Fruit fly (Drosophila melanogaster) whole organism, pupa: ENCODE data around the gene CG7115.

Experiments
- CG10348 ChIP-seq: fragments of 200-800 bp; sonication (Bioruptor generic); IDR thresholded peaks from 2 replicates; pipeline ENCODE4 v1.3.6; 2022; ENCODE audit warnings: missing biosample characterization, missing genetic modification characterization
- CG12605 ChIP-seq: fragments of 200-800 bp; sonication (Bioruptor generic); IDR thresholded peaks from 2 replicates; pipeline ENCODE4 v1.3.6; 2022; ENCODE audit warnings: missing biosample characterization, missing genetic modification characterization
- CG13204 ChIP-seq: fragments of 200-800 bp; sonication (Bioruptor generic); optimal IDR thresholded peaks from 2 replicates; lab custom pipeline; 2018; ENCODE audit warnings: missing biosample characterization, mild to moderate bottlenecking, missing genetic modification characterization, moderate library complexity
- CG14655 ChIP-seq: fragments of 200-800 bp; sonication (Bioruptor generic); optimal IDR thresholded peaks from 3 replicates; lab custom pipeline; 2017; ENCODE audit warnings: mild to moderate bottlenecking, missing biosample characterization, missing genetic modification reagents, missing genetic modification characterization
- CG15710 ChIP-seq: fragments of 200-800 bp; sonication (Bioruptor generic); optimal IDR thresholded peaks from 2 replicates; lab custom pipeline; 2018; ENCODE audit warnings: missing biosample characterization, mild to moderate bottlenecking, missing genetic modification characterization, moderate library complexity
- CG17806 ChIP-seq: fragments of 200-800 bp; sonication (Bioruptor generic); optimal IDR thresholded peaks from 2 replicates; lab custom pipeline; 2018; ENCODE audit warnings: missing biosample characterization, mild to moderate bottlenecking, missing genetic modification characterization, moderate library complexity
- CG32121 ChIP-seq: fragments of 200-800 bp; sonication (Bioruptor generic); IDR thresholded peaks from 2 replicates; pipeline ENCODE4 v1.3.6; 2022; ENCODE audit warnings: missing biosample characterization, missing genetic modification characterization
- CG34367 ChIP-seq: fragments of 200-800 bp; sonication (Bioruptor generic); optimal IDR thresholded peaks from 2 replicates; lab custom pipeline; 2018; ENCODE audit warnings: missing biosample characterization, mild to moderate bottlenecking, missing genetic modification characterization
- CG4496 ChIP-seq: fragments of 200-800 bp; sonication (Bioruptor generic); IDR thresholded peaks from 3 replicates; pipeline ENCODE4 v1.3.6; 2022; ENCODE audit warnings: missing biosample characterization, missing genetic modification characterization
- CG8159 ChIP-seq: fragments of 200-800 bp; sonication (Bioruptor generic); optimal IDR thresholded peaks from 3 replicates; lab custom pipeline; 2018; ENCODE audit warnings: missing biosample characterization, mild to moderate bottlenecking, missing genetic modification characterization, moderate library complexity
- CG8301 ChIP-seq: fragments of 200-800 bp; sonication (Bioruptor generic); optimal IDR thresholded peaks from 2 replicates; lab custom pipeline; 2018; ENCODE audit warnings: missing biosample characterization, mild to moderate bottlenecking, missing genetic modification characterization
- CG9948 ChIP-seq: fragments of 200-800 bp; sonication (Bioruptor generic); optimal IDR thresholded peaks from 2 replicates; lab custom pipeline; 2018; ENCODE audit warnings: missing biosample characterization, mild to moderate bottlenecking, missing genetic modification characterization, moderate library complexity
- D1 ChIP-seq: fragments of 200-800 bp; sonication (Bioruptor generic); optimal IDR thresholded peaks from 2 replicates; lab custom pipeline; 2018; ENCODE audit warnings: missing biosample characterization, mild to moderate bottlenecking, missing genetic modification characterization, moderate library complexity
- EcR ChIP-seq: fragments of 200-800 bp; sonication (Bioruptor generic); optimal IDR thresholded peaks from 3 replicates; lab custom pipeline; 2019; ENCODE audit warnings: missing biosample characterization, missing genetic modification characterization, mild to moderate bottlenecking, moderate library complexity, missing genetic modification reagents
- Ets98B ChIP-seq: fragments of 200-800 bp; sonication (Bioruptor generic); IDR thresholded peaks from 2 replicates; pipeline ENCODE4 v1.3.6; 2022; ENCODE audit warnings: missing biosample characterization, missing genetic modification characterization
- Pif1A ChIP-seq: fragments of 200-800 bp; sonication (Bioruptor generic); optimal IDR thresholded peaks from 3 replicates; lab custom pipeline; 2016; ENCODE audit warnings: missing biosample characterization, missing genetic modification characterization
- Pif1B ChIP-seq: fragments of 200-800 bp; sonication (Bioruptor generic); optimal IDR thresholded peaks from 3 replicates; lab custom pipeline; 2016; ENCODE audit warnings: missing biosample characterization, missing genetic modification characterization
- Snoo ChIP-seq: fragments of 200-800 bp; sonication (Bioruptor generic); optimal IDR thresholded peaks from 3 replicates; lab custom pipeline; 2017; ENCODE audit warnings: missing biosample characterization, mild to moderate bottlenecking, missing genetic modification characterization, inconsistent platforms
- fd96Ca ChIP-seq: fragments of 200-800 bp; sonication (Bioruptor generic); IDR thresholded peaks from 3 replicates; pipeline ENCODE4 v1.3.6; 2022; ENCODE audit warnings: missing biosample characterization, missing genetic modification characterization
- gl ChIP-seq: fragments of 200-800 bp; sonication (Bioruptor generic); optimal IDR thresholded peaks from 2 replicates; lab custom pipeline; 2018; ENCODE audit warnings: missing biosample characterization, mild to moderate bottlenecking, missing genetic modification characterization
- rn ChIP-seq: fragments of 200-800 bp; sonication (Bioruptor generic); IDR thresholded peaks from 2 replicates; pipeline ENCODE4 v1.3.6; 2022; ENCODE audit warnings: missing biosample characterization, missing genetic modification characterization

CG7115 gene

dm6 chr2L:7820851-7821250 lies at the start of gene CG7115:
CG7115 (plus strand) TSS chr2L:7821151.
- no peak for TF ChIP-seq Pif1B (GFP tag; lab: Kevin White, UChicago)
- TF ChIP-seq CG34367 (tag; lab: Kevin White, UChicago), result no peak
- no peak for TF ChIP-seq CG8301 (tag; lab: Kevin White, UChicago)
- TF ChIP-seq CG17806 (tag; lab: Kevin White, UChicago), result no peak
- no peak for TF ChIP-seq CG10348 (GFP tag; lab: Robert Waterston, UW)
- TF ChIP-seq CG14655, result no peak
- no peak for TF ChIP-seq D1 (tag; lab: Kevin White, UChicago)
- TF ChIP-seq CG9948 (tag; lab: Kevin White, UChicago), result no peak
- no peak for TF ChIP-seq CG4496 (GFP tag; lab: Robert Waterston, UW)
- TF ChIP-seq CG13204 (GFP tag; lab: Kevin White, UChicago), result no peak
- no peak for TF ChIP-seq CG8159 (tag; lab: Kevin White, UChicago)
- TF ChIP-seq Pif1A, result no peak
- TF ChIP-seq CG32121 (GFP tag; lab: Robert Waterston, UW), result no peak
- no peak for TF ChIP-seq CG15710
- no peak for TF ChIP-seq rn (GFP tag; lab: Robert Waterston, UW)
- TF ChIP-seq gl, result no peak
- no peak for TF ChIP-seq Snoo (tag; lab: Kevin White, UChicago)
- no peak for TF ChIP-seq CG12605 (GFP tag; lab: Robert Waterston, UW)
- no peak for TF ChIP-seq Ets98B (GFP tag; lab: Robert Waterston, UW)
- no peak for TF ChIP-seq fd96Ca (GFP tag; lab: Robert Waterston, UW)

dm6 chr2L:7771891-7772290 lies 49.1 kb upstream of the CG7115 start:
- no peak for TF ChIP-seq CG13204 (GFP tag; lab: Kevin White, UChicago)
- peak; percentile 81 for TF ChIP-seq CG8159 (tag; lab: Kevin White, UChicago)

- TF ChIP-seq rn (GFP tag; lab: Robert Waterston, UW), result no peak
These were observed 45.7 kb upstream of the CG7115 start for dm6 chr2L:7775260-7775659.

dm6 chr2L:7777979-7778692 lies 42.8 kb upstream of the CG7115 start, which contains the start of gene CG7179:
CG7179 (minus strand) TSS chr2L:7778029.
- TF ChIP-seq CG12605 (GFP tag; lab: Robert Waterston, UW) (no peak), rn (GFP tag; lab: Robert Waterston, UW) (no peak)
- TF ChIP-seq, all 21 proteins: peak for 0

- TF ChIP-seq rn (GFP tag; lab: Robert Waterston, UW) (no peak), CG12605 (GFP tag; lab: Robert Waterston, UW) (no peak), EcR (GFP tag; lab: Kevin White, UChicago) (no peak), CG4496 (GFP tag; lab: Robert Waterston, UW) (no peak), CG34367 (tag; lab: Kevin White, UChicago) (no peak), CG10348 (GFP tag; lab: Robert Waterston, UW) (no peak), CG8301 (tag; lab: Kevin White, UChicago) (no peak), fd96Ca (GFP tag; lab: Robert Waterston, UW) (no peak), CG13204 (GFP tag; lab: Kevin White, UChicago) (no peak), CG17806 (tag; lab: Kevin White, UChicago) (no peak), CG15710 (no peak), Ets98B (GFP tag; lab: Robert Waterston, UW) (no peak), CG8159 (tag; lab: Kevin White, UChicago) (no peak), Snoo (tag; lab: Kevin White, UChicago) (no peak), CG32121 (GFP tag; lab: Robert Waterston, UW) (no peak), CG14655 (no peak), Pif1B (GFP tag; lab: Kevin White, UChicago) (no peak), D1 (tag; lab: Kevin White, UChicago) (no peak)
These were observed 41.2 kb upstream of the CG7115 start, which contains the start of gene Uro for dm6 chr2L:7779785-7780184. Uro (plus strand) TSS chr2L:7780085.

- TF ChIP-seq D1 (tag; lab: Kevin White, UChicago) (no peak), CG15710 (no peak), CG14655 (no peak), CG12605 (GFP tag; lab: Robert Waterston, UW) (no peak), Pif1A (no peak), CG10348 (GFP tag; lab: Robert Waterston, UW) (no peak), Pif1B (GFP tag; lab: Kevin White, UChicago) (no peak), rn (GFP tag; lab: Robert Waterston, UW) (no peak), CG17806 (tag; lab: Kevin White, UChicago) (no peak), CG8301 (tag; lab: Kevin White, UChicago) (no peak), CG13204 (GFP tag; lab: Kevin White, UChicago) (no peak), CG32121 (GFP tag; lab: Robert Waterston, UW) (no peak), Snoo (tag; lab: Kevin White, UChicago) (no peak), CG8159 (tag; lab: Kevin White, UChicago) (no peak), fd96Ca (GFP tag; lab: Robert Waterston, UW) (no peak), CG34367 (tag; lab: Kevin White, UChicago) (no peak)
These were observed 39.8 kb upstream of the CG7115 start, which contains the start of gene CG7164 for dm6 chr2L:7781165-7781564. CG7164 (plus strand) TSS chr2L:7781465.
